Worm (Caenorhabditis elegans): ENCODE measurements around the gene agl-1.

DNA sequence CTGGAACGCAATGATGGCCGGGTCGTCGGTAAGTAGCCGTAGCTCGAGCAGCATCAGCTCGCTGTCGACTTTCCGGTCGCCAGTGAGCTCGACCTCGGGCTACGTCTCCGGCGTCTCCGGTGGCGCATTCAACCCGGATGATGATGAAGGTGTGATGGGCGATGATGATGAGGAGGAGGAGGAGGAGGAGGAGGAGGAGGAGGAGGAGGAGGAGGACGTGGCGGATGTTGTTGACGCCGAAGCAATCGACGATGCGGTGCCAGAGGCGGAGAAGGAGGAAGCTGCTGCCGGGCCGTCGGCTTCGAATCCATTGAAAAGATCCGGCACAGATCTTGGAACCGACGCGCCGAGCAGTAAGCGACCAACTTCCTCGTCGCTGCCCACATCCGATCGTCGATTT lies 38.7 kb downstream of the agl-1 start:
- TF ChIP-seq lin-15B (tag; optimal IDR thresholded peaks at IDR 0.05) (no peak), fkh-10 (GFP tag; optimal IDR thresholded peaks at IDR 0.05) (no peak), tbx-2 (tag; optimal IDR thresholded peaks at IDR 0.05) (no peak), skn-1 (tag; optimal IDR thresholded peaks at IDR 0.05) (no peak), xbp-1 (tag; optimal IDR thresholded peaks at IDR 0.05) (no peak), nhr-237 (tag; optimal IDR thresholded peaks at IDR 0.05) (no peak), nhr-28 (tag; optimal IDR thresholded peaks at IDR 0.05) (no peak), ztf-11 (tag; optimal IDR thresholded peaks at IDR 0.05) (no peak), fkh-4 (tag; optimal IDR thresholded peaks at IDR 0.05; ENCODE audit: borderline replicate concordance) (no peak)

All from whole organism, L1 larva.